Worm (Caenorhabditis elegans) whole organism, late embryonic: Measurements from ENCODE around the gene ifa-3.
"Not testable (repeated sequence)": the region's sequence is repeated elsewhere in the genome, so short reads cannot be mapped to it uniquely, and the experiment has no call there.

Source experiments
- ama-1 ChIP-seq: fragments of 150-350 bp; optimal IDR thresholded peaks from 2 replicates; lab custom pipeline; 2014
- ceh-24 ChIP-seq: sonication (generic microtip); optimal IDR thresholded peaks from 2 replicates; lab custom pipeline; 2016; ENCODE audit warnings: mild to moderate bottlenecking, missing genetic modification characterization, missing compliant biosample characterization
- ceh-30 ChIP-seq: fragments of 150-350 bp; optimal IDR thresholded peaks from 2 replicates; lab custom pipeline; 2014; ENCODE audit warnings: missing biosample characterization, missing genetic modification characterization
- ceh-6 ChIP-seq: fragments of 200-800 bp; sonication (Bioruptor generic); optimal IDR thresholded peaks from 2 replicates; lab custom pipeline; 2018; ENCODE audit warnings: mild to moderate bottlenecking, missing genetic modification characterization, missing compliant biosample characterization
- che-1 ChIP-seq: sonication (generic microtip); optimal IDR thresholded peaks from 2 replicates; lab custom pipeline; 2016; ENCODE audit warnings: mild to moderate bottlenecking, missing genetic modification characterization, missing compliant biosample characterization
- dve-1 ChIP-seq: sonication (generic microtip); optimal IDR thresholded peaks from 2 replicates; lab custom pipeline; 2017; ENCODE audit warnings: antibody characterized with exemption, mild to moderate bottlenecking, missing genetic modification characterization, missing compliant biosample characterization
- fkh-10 ChIP-seq: fragments of 150-350 bp; optimal IDR thresholded peaks from 2 replicates; lab custom pipeline; 2014; ENCODE audit warnings: missing biosample characterization, missing genetic modification reagents, missing genetic modification characterization
- hlh-8 ChIP-seq: sonication (generic microtip); optimal IDR thresholded peaks from 2 replicates; lab custom pipeline; 2016; ENCODE audit warnings: missing genotype, missing genetic modification characterization, missing compliant biosample characterization
- nhr-11 ChIP-seq: fragments of 150-350 bp; optimal IDR thresholded peaks from 2 replicates; lab custom pipeline; 2014; ENCODE audit warnings: missing biosample characterization, missing genetic modification characterization
- sdc-2 ChIP-seq: sonication (generic microtip); optimal IDR thresholded peaks from 2 replicates; lab custom pipeline; 2016; ENCODE audit warnings: missing genotype, missing genetic modification characterization, missing compliant biosample characterization
- syd-9 ChIP-seq: sonication (generic microtip); optimal IDR thresholded peaks from 2 replicates; lab custom pipeline; 2016; ENCODE audit warnings: mild to moderate bottlenecking, missing genetic modification characterization, moderate library complexity, missing compliant biosample characterization

DNA sequence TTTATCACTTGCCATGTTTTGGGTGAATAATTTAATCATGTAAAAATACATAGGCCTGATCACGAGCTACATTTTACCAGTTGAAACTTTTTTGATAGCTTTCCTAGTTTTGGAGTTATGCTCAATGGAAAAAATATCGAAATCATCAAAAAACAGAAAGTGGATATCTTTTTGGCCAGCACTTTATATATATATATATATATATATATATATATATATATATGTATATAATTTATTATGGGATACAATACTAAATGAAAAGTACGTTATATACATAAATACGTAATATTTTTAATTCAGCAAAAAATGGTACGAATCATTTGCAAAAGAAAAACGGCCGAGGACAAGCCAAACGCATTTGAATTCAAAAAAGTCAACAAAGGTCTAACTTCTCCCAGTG, 50.2 kb downstream of the ifa-3 start, which contains the start of gene F23A7.3:
- not testable (repeated sequence) for TF ChIP-seq ceh-6 (GFP tag; lab: Kevin White, UChicago); sdc-2 (tag; lab: Kevin White, UChicago); ama-1 (lab: Kevin White, UChicago); ceh-24 (tag; lab: Kevin White, UChicago); ceh-30 (tag; lab: Kevin White, UChicago); che-1 (tag; lab: Kevin White, UChicago); syd-9 (tag; lab: Kevin White, UChicago); hlh-8 (tag; lab: Kevin White, UChicago); nhr-11 (tag; lab: Kevin White, UChicago); fkh-10 (GFP tag; lab: Kevin White, UChicago); dve-1
